Fruit fly (Drosophila melanogaster): ENCODE results near the gene Adi1.

Adi1 gene

dm6 chr3L:10675635-10676393 is 12.6 kb downstream of the Adi1 start (continued):
- TF ChIP-seq bsh (GFP tag; optimal IDR thresholded peaks at IDR 0.05) (peak in 1 of 2 experiments; percentile 52), Med (GFP tag) (peak; percentile 27)

- no peak for TF ChIP-seq wek (GFP tag; optimal IDR thresholded peaks at IDR 0.05)
- peak; percentile 5 for TF ChIP-seq exex (tag; optimal IDR thresholded peaks at IDR 0.05)
- no peak for TF ChIP-seq wor (GFP tag; IDR thresholded peaks at IDR 0.05)
- peak; percentile 42 for TF ChIP-seq cwo (GFP tag; optimal IDR thresholded peaks at IDR 0.05)
- no peak for TF ChIP-seq CG3726 (GFP tag; IDR thresholded peaks at IDR 0.05)
- TF ChIP-seq chinmo (GFP tag; IDR thresholded peaks at IDR 0.05; ENCODE audit: partially characterized antibody) = peak; percentile 81; the same call in 1 of the 4 replicates
- no peak for TF ChIP-seq Xbp1 (GFP tag; optimal IDR thresholded peaks at IDR 0.05)
- TF ChIP-seq tll (GFP tag; optimal IDR thresholded peaks at IDR 0.05) = peak in 1 of 2 experiments; percentile 17
- no peak for TF ChIP-seq CG12299 (tag; optimal IDR thresholded peaks at IDR 0.05)
- TF ChIP-seq stc (GFP tag; IDR thresholded peaks at IDR 0.05) = no peak
- TF ChIP-seq chif (GFP tag; optimal IDR thresholded peaks at IDR 0.05) = no peak
- TF ChIP-seq CG12769 (tag; optimal IDR thresholded peaks at IDR 0.05) = peak; percentile 33
- 0 out of 2 replicates have a peak, but pooled peaks have one; percentile 11 for TF ChIP-seq Scr (GFP tag; IDR thresholded peaks at IDR 0.05; ENCODE audit: partially characterized antibody)
- peak; percentile 47 for TF ChIP-seq sqz (GFP tag; optimal IDR thresholded peaks at IDR 0.05)
- TF ChIP-seq cg (GFP tag; optimal IDR thresholded peaks at IDR 0.05) = peak; percentile 54
- TF ChIP-seq abd-A (tag; optimal IDR thresholded peaks at IDR 0.05) = peak; percentile 22
- TF ChIP-seq CG18619 (GFP tag; optimal IDR thresholded peaks at IDR 0.05) = no peak
- TF ChIP-seq Trl (optimal IDR thresholded peaks at IDR 0.05) = peak in 1 of 2 experiments; percentile 4
- TF ChIP-seq Trl (GFP tag; optimal IDR thresholded peaks at IDR 0.05) = no peak
- peak; percentile 9 for TF ChIP-seq psq (GFP tag; optimal IDR thresholded peaks at IDR 0.05)
- no peak for TF ChIP-seq CG9876 (GFP tag; optimal IDR thresholded peaks at IDR 0.05)
- peak; percentile 4 for TF ChIP-seq CG13894 (tag; optimal IDR thresholded peaks at IDR 0.05)
Measured at dm6 chr3L:10677816-10678215, 14.6 kb downstream of the Adi1 start.

dm6 chr3L:10678545-10679067 is 15.4 kb downstream of the Adi1 start:
- TF ChIP-seq CG13775 (GFP tag; optimal IDR thresholded peaks at IDR 0.05) = peak; percentile 95
- TF ChIP-seq Mad (GFP tag; optimal IDR thresholded peaks at IDR 0.05) = peak; percentile 82
- TF ChIP-seq CG6813 (GFP tag; optimal IDR thresholded peaks at IDR 0.05) = peak; percentile 89
- TF ChIP-seq CG12769 (tag; optimal IDR thresholded peaks at IDR 0.05) = peak; percentile 81
- TF ChIP-seq CoRest (tag; optimal IDR thresholded peaks at IDR 0.05) = peak; percentile 97
- peak; percentile 76 for TF ChIP-seq CG8089 (GFP tag; optimal IDR thresholded peaks at IDR 0.05)
- TF ChIP-seq CG4730 (GFP tag; IDR thresholded peaks at IDR 0.05) = peak; percentile 90
- peak; percentile 87 for TF ChIP-seq CG16863 (GFP tag; optimal IDR thresholded peaks at IDR 0.05)
- TF ChIP-seq nmo (GFP tag; optimal IDR thresholded peaks at IDR 0.05) = peak; percentile 99
- TF ChIP-seq tap (tag; optimal IDR thresholded peaks at IDR 0.05) = peak; percentile 93
- TF ChIP-seq PHDP (tag; optimal IDR thresholded peaks at IDR 0.05) = peak; percentile 94
- TF ChIP-seq emc (GFP tag; optimal IDR thresholded peaks at IDR 0.05) = peak; percentile 76
- peak; percentile 69; the same call in 1 of the 3 replicates for TF ChIP-seq z (GFP tag; IDR thresholded peaks at IDR 0.05)
- TF ChIP-seq nerfin-2 (GFP tag; IDR thresholded peaks at IDR 0.05; ENCODE audit: partially characterized antibody) = no peak
- peak; percentile 88 for TF ChIP-seq chm (GFP tag; IDR thresholded peaks at IDR 0.05)
- peak; percentile 74 for TF ChIP-seq CG1647 (GFP tag; optimal IDR thresholded peaks at IDR 0.05)
- peak; percentile 91 for TF ChIP-seq pnt (GFP tag; optimal IDR thresholded peaks at IDR 0.05)
- TF ChIP-seq CG14014 (GFP tag; IDR thresholded peaks at IDR 0.05) = peak; percentile 92
- peak; percentile 98 for TF ChIP-seq Hmr (GFP tag; optimal IDR thresholded peaks at IDR 0.05)
- peak; percentile 91 for TF ChIP-seq sug (tag; optimal IDR thresholded peaks at IDR 0.05)
- no peak for TF ChIP-seq CG7271 (tag; optimal IDR thresholded peaks at IDR 0.05)
- peak; percentile 92 for TF ChIP-seq CG4404 (GFP tag; IDR thresholded peaks at IDR 0.05)
- peak; percentile 91 for TF ChIP-seq sd (tag; optimal IDR thresholded peaks at IDR 0.05)
- peak; percentile 96 for TF ChIP-seq CG12299 (tag; optimal IDR thresholded peaks at IDR 0.05)
- peak; percentile 88 for TF ChIP-seq sqz (GFP tag; optimal IDR thresholded peaks at IDR 0.05)
